Fruit fly (Drosophila melanogaster): ENCODE results near the gene Lip4.

The Lip4 gene

dm6 chr2L:10516470-10517048 is 10.8 kb upstream of the Lip4 start (continued):
- TF ChIP-seq bowl (GFP tag; IDR thresholded peaks at IDR 0.05) (no peak), CG11504 (tag; optimal IDR thresholded peaks at IDR 0.05) (peak; percentile 31), Hr78 (GFP tag; optimal IDR thresholded peaks at IDR 0.05) (peak in 1 of 2 experiments; percentile 22), Bteb2 (GFP tag; optimal IDR thresholded peaks at IDR 0.05) (peak; percentile 14), rib (GFP tag; IDR thresholded peaks at IDR 0.05) (peak; percentile 53; the same call in 1 of the 2 replicates), chif (GFP tag; optimal IDR thresholded peaks at IDR 0.05) (peak; percentile 35 to 44), Dip3 (GFP tag; optimal IDR thresholded peaks at IDR 0.05) (peak; percentile 22), tin (GFP tag; optimal IDR thresholded peaks at IDR 0.05) (no peak), CG8388 (GFP tag; optimal IDR thresholded peaks at IDR 0.05) (no peak), CG10431 (GFP tag; optimal IDR thresholded peaks at IDR 0.05) (no peak), CG7963 (GFP tag; IDR thresholded peaks at IDR 0.05; ENCODE audit: partially characterized antibody) (no peak), zfh1 (GFP tag; IDR thresholded peaks at IDR 0.05) (peak; percentile 19; the same call in 1 of the 3 replicates), CG11093 (GFP tag; IDR thresholded peaks at IDR 0.05) (no peak), Antp (GFP tag; optimal IDR thresholded peaks at IDR 0.05) (peak; percentile 48), Hr3 (GFP tag; optimal IDR thresholded peaks at IDR 0.05) (peak; percentile 4), YL-1 (GFP tag; optimal IDR thresholded peaks at IDR 0.05) (no peak), CG13624 (GFP tag; optimal IDR thresholded peaks at IDR 0.05) (peak; percentile 60), NC2β (GFP tag; optimal IDR thresholded peaks at IDR 0.05) (peak; percentile 1), CG11398 (GFP tag; optimal IDR thresholded peaks at IDR 0.05) (peak; percentile 13), CG5953 (GFP tag; IDR thresholded peaks at IDR 0.05) (no peak), CG12942 (GFP tag; optimal IDR thresholded peaks at IDR 0.05) (peak; percentile 3), fru (optimal IDR thresholded peaks at IDR 0.05) (no peak), her (GFP tag; optimal IDR thresholded peaks at IDR 0.05) (peak; percentile 64), Lhr (GFP tag; optimal IDR thresholded peaks at IDR 0.05) (peak; percentile 3), Hand (GFP tag; optimal IDR thresholded peaks at IDR 0.05) (no peak), CG1647 (GFP tag; optimal IDR thresholded peaks at IDR 0.05) (no peak), bigmax (GFP tag; optimal IDR thresholded peaks at IDR 0.05) (no peak), Usf (GFP tag; optimal IDR thresholded peaks at IDR 0.05) (no peak), Hr39 (optimal IDR thresholded peaks at IDR 0.05) (no peak), CG13296 (GFP tag; optimal IDR thresholded peaks at IDR 0.05) (peak; percentile 33), NK7.1 (GFP tag; optimal IDR thresholded peaks at IDR 0.05) (peak; percentile 21), CG1602 (GFP tag; optimal IDR thresholded peaks at IDR 0.05) (no peak), Asciz (GFP tag; optimal IDR thresholded peaks at IDR 0.05) (no peak), CG9932 (GFP tag; IDR thresholded peaks at IDR 0.05) (peak; percentile 36; the same call in 1 of the 2 replicates), Oli (tag; optimal IDR thresholded peaks at IDR 0.05) (peak; percentile 34), CG6654 (GFP tag; optimal IDR thresholded peaks at IDR 0.05) (no peak), gsb-n (tag; optimal IDR thresholded peaks at IDR 0.05) (no peak), HLHmδ (GFP tag; optimal IDR thresholded peaks at IDR 0.05) (no peak), CG31388 (GFP tag; optimal IDR thresholded peaks at IDR 0.05) (peak; percentile 7), CG13424 (tag; optimal IDR thresholded peaks at IDR 0.05) (peak; percentile 51), CG18476 (GFP tag; optimal IDR thresholded peaks at IDR 0.05) (peak; percentile 36), CG42726 (GFP tag; IDR thresholded peaks at IDR 0.05; ENCODE audit: partially characterized antibody) (no peak), dmrt99B (tag; optimal IDR thresholded peaks at IDR 0.05) (peak; percentile 27), sc (optimal IDR thresholded peaks at IDR 0.05) (no peak), sc (GFP tag; optimal IDR thresholded peaks at IDR 0.05) (no peak), kni (GFP tag; optimal IDR thresholded peaks at IDR 0.05) (no peak), MTF-1 (GFP tag; optimal IDR thresholded peaks at IDR 0.05; ENCODE audit: borderline replicate concordance) (peak; percentile 27), insv (GFP tag; optimal IDR thresholded peaks at IDR 0.05) (peak in 1 of 2 experiments; percentile 28), Mrtf (GFP tag; IDR thresholded peaks at IDR 0.05) (no peak), CG2202 (tag; optimal IDR thresholded peaks at IDR 0.05) (no peak), CG12155 (GFP tag; optimal IDR thresholded peaks at IDR 0.05) (no peak)
